Worm (Caenorhabditis elegans) whole organism, early embryonic: ENCODE measurements around the gene his-35.

Experiments used
- B0310.2 ChIP-seq: sonication (generic microtip); optimal IDR thresholded peaks from 2 replicates; lab custom pipeline; 2016; ENCODE audit warnings: mild to moderate bottlenecking, missing genetic modification characterization, missing compliant biosample characterization
- F13C5.2 ChIP-seq: sonication (generic microtip); optimal IDR thresholded peaks from 2 replicates; lab custom pipeline; 2017; ENCODE audit warnings: mild to moderate bottlenecking, missing genetic modification characterization, inconsistent platforms, missing compliant biosample characterization
- aly-1 ChIP-seq: sonication (generic microtip); optimal IDR thresholded peaks from 2 replicates; lab custom pipeline; 2016; ENCODE audit warnings: missing genetic modification characterization, missing compliant biosample characterization
- ama-1 ChIP-seq: fragments of 150-350 bp; optimal IDR thresholded peaks from 2 replicates; lab custom pipeline; 2014
- ceh-13 ChIP-seq: fragments of 200-800 bp; sonication (Bioruptor generic); optimal IDR thresholded peaks from 2 replicates; lab custom pipeline; 2018; ENCODE audit warnings: mild to moderate bottlenecking, missing genetic modification characterization, missing compliant biosample characterization
- ceh-36 ChIP-seq: sonication (generic microtip); optimal IDR thresholded peaks from 2 replicates; lab custom pipeline; 2016; ENCODE audit warnings: missing genetic modification characterization, inconsistent platforms, missing compliant biosample characterization
- ets-7 ChIP-seq: sonication (generic microtip); optimal IDR thresholded peaks from 2 replicates; lab custom pipeline; 2016; ENCODE audit warnings: missing genotype, missing genetic modification characterization, missing compliant biosample characterization
- flt-1 ChIP-seq: fragments of 200-800 bp; sonication (Bioruptor generic); IDR thresholded peaks from 2 replicates; pipeline ENCODE4 v1.3.6; 2022; ENCODE audit warnings: missing genetic modification characterization, missing compliant biosample characterization
- hmbx-1 ChIP-seq: sonication (generic microtip); optimal IDR thresholded peaks from 2 replicates; lab custom pipeline; 2016; ENCODE audit warnings: mild to moderate bottlenecking, missing genetic modification characterization, missing compliant biosample characterization
- hmg-4 ChIP-seq: fragments of 200-800 bp; sonication (Bioruptor generic); optimal IDR thresholded peaks from 2 replicates; lab custom pipeline; 2018; ENCODE audit warnings: mild to moderate bottlenecking, missing genetic modification characterization, missing compliant biosample characterization
- hnd-1 ChIP-seq: sonication (generic microtip); optimal IDR thresholded peaks from 2 replicates; lab custom pipeline; 2016; ENCODE audit warnings: missing genetic modification characterization, missing compliant biosample characterization
- pes-1 ChIP-seq: fragments of 200-800 bp; sonication (Bioruptor generic); IDR thresholded peaks from 2 replicates; pipeline ENCODE4 v1.3.6; 2022; ENCODE audit warnings: missing genetic modification reagents, missing genetic modification characterization, missing compliant biosample characterization
- scrt-1 ChIP-seq: fragments of 200-800 bp; sonication (Bioruptor generic); IDR thresholded peaks from 2 replicates; pipeline ENCODE4 v1.3.6; 2022; ENCODE audit warnings: missing genetic modification characterization, missing compliant biosample characterization
- sea-1 ChIP-seq: fragments of 200-800 bp; sonication (Bioruptor generic); conservative IDR thresholded peaks from 2 replicates; pipeline ENCODE4 v1.3.6; 2022; ENCODE audit warnings: missing genetic modification characterization, missing compliant biosample characterization
- tbx-11 ChIP-seq: fragments of 200-800 bp; sonication (Bioruptor generic); IDR thresholded peaks from 2 replicates; pipeline ENCODE4 v1.3.6; 2022; ENCODE audit warnings: missing genetic modification characterization, missing compliant biosample characterization
- tbx-37 ChIP-seq: fragments of 200-800 bp; sonication (Bioruptor generic); conservative IDR thresholded peaks from 2 replicates; pipeline ENCODE4 v1.3.6; 2022; ENCODE audit warnings: missing genetic modification reagents, missing genetic modification characterization, missing compliant biosample characterization
- tra-4 ChIP-seq: sonication (generic microtip); optimal IDR thresholded peaks from 2 replicates; lab custom pipeline; 2017; ENCODE audit warnings: missing genetic modification characterization, missing compliant biosample characterization

his-35 gene

ce11 chrV:9534621-9535020, 10.5 kb downstream of the his-35 start, which contains the start of gene tag-329:
Gene tag-329 (plus strand): TSS chrV:9534921.
- no peak for TF ChIP-seq tbx-37 (GFP tag; lab: Robert Waterston, UW)
- TF ChIP-seq pes-1 (GFP tag; lab: Robert Waterston, UW), result no peak
- TF ChIP-seq hmg-4, result no peak
- TF ChIP-seq flt-1 (GFP tag; lab: Robert Waterston, UW), result no peak
- TF ChIP-seq tbx-11, result no peak

ce11 chrV:9531477-9531876, 13.6 kb downstream of the his-35 start, which contains the start of the genes C50F4.10 and pfk-1.2:
Gene C50F4.10 (minus strand): TSS chrV:9531577.
Gene pfk-1.2 (plus strand): TSS chrV:9531801.
- no peak for TF ChIP-seq hnd-1 (tag; lab: Kevin White, UChicago)
- no peak for TF ChIP-seq ceh-13 (GFP tag; lab: Kevin White, UChicago)
- no peak for TF ChIP-seq ama-1 (lab: Kevin White, UChicago)
- no peak for TF ChIP-seq tra-4 (tag; lab: Kevin White, UChicago)
- TF ChIP-seq hmbx-1 (tag; lab: Kevin White, UChicago), result no peak
- TF ChIP-seq hmg-4, result no peak
- no peak for TF ChIP-seq aly-1 (tag; lab: Kevin White, UChicago)

- TF ChIP-seq ama-1 (lab: Kevin White, UChicago) (no peak), ceh-36 (tag; lab: Kevin White, UChicago) (no peak), F13C5.2 (tag; lab: Kevin White, UChicago) (no peak), pes-1 (GFP tag; lab: Robert Waterston, UW) (no peak), flt-1 (GFP tag; lab: Robert Waterston, UW) (no peak), ets-7 (tag; lab: Kevin White, UChicago) (no peak), hmbx-1 (tag; lab: Kevin White, UChicago) (no peak), ceh-13 (GFP tag; lab: Kevin White, UChicago) (no peak), aly-1 (tag; lab: Kevin White, UChicago) (no peak), scrt-1 (GFP tag; lab: Robert Waterston, UW) (no peak), hnd-1 (tag; lab: Kevin White, UChicago) (no peak), tbx-37 (GFP tag; lab: Robert Waterston, UW) (no peak), B0310.2 (no peak), hmg-4 (no peak), tbx-11 (no peak), sea-1 (GFP tag; lab: Robert Waterston, UW) (no peak), tra-4 (tag; lab: Kevin White, UChicago) (no peak)
Observed at ce11 chrV:9527984-9528383, 17.1 kb downstream of the his-35 start.

- TF ChIP-seq aly-1 (tag; lab: Kevin White, UChicago), result no peak
- TF ChIP-seq pes-1 (GFP tag; lab: Robert Waterston, UW), result no peak
- TF ChIP-seq scrt-1 (GFP tag; lab: Robert Waterston, UW), result no peak
- TF ChIP-seq hnd-1 (tag; lab: Kevin White, UChicago), result no peak
- no peak for TF ChIP-seq ceh-36 (tag; lab: Kevin White, UChicago)
- TF ChIP-seq hmbx-1 (tag; lab: Kevin White, UChicago), result no peak
- no peak for TF ChIP-seq F13C5.2 (tag; lab: Kevin White, UChicago)
- TF ChIP-seq ets-7 (tag; lab: Kevin White, UChicago), result no peak
- TF ChIP-seq tra-4 (tag; lab: Kevin White, UChicago), result no peak
Observed at ce11 chrV:9527337-9527736, 17.8 kb downstream of the his-35 start.

- TF ChIP-seq ceh-36 (tag; lab: Kevin White, UChicago) (no peak), aly-1 (tag; lab: Kevin White, UChicago) (no peak), hmg-4 (no peak), tbx-11 (no peak), pes-1 (GFP tag; lab: Robert Waterston, UW) (no peak)
Observed at ce11 chrV:9526470-9526869, 18.6 kb downstream of the his-35 start, which contains the start of gene C50F4.1. Gene C50F4.1 (plus strand): TSS chrV:9526793.

ce11 chrV:9524099-9524498, 21.0 kb downstream of the his-35 start, which contains the start of gene C50F4.9:
Gene C50F4.9 (minus strand): TSS chrV:9524199.
- TF ChIP-seq tra-4 (tag; lab: Kevin White, UChicago) (no peak), tbx-37 (GFP tag; lab: Robert Waterston, UW) (no peak), F13C5.2 (tag; lab: Kevin White, UChicago) (no peak), aly-1 (tag; lab: Kevin White, UChicago) (no peak), pes-1 (GFP tag; lab: Robert Waterston, UW) (no peak), hnd-1 (tag; lab: Kevin White, UChicago) (no peak), scrt-1 (GFP tag; lab: Robert Waterston, UW) (no peak), hmbx-1 (tag; lab: Kevin White, UChicago) (no peak), ceh-36 (tag; lab: Kevin White, UChicago) (no peak), flt-1 (GFP tag; lab: Robert Waterston, UW) (no peak)

ce11 chrV:9521697-9522096, 23.4 kb downstream of the his-35 start:
- no peak for TF ChIP-seq sea-1 (GFP tag; lab: Robert Waterston, UW)
- no peak for TF ChIP-seq ets-7 (tag; lab: Kevin White, UChicago)
- TF ChIP-seq scrt-1 (GFP tag; lab: Robert Waterston, UW), result no peak
- no peak for TF ChIP-seq hmg-4
- no peak for TF ChIP-seq hnd-1 (tag; lab: Kevin White, UChicago)
- no peak for TF ChIP-seq tra-4 (tag; lab: Kevin White, UChicago)
- no peak for TF ChIP-seq ceh-13 (GFP tag; lab: Kevin White, UChicago)
- no peak for TF ChIP-seq hmbx-1 (tag; lab: Kevin White, UChicago)
- TF ChIP-seq aly-1 (tag; lab: Kevin White, UChicago), result no peak

- TF ChIP-seq hmg-4 (no peak), ceh-13 (GFP tag; lab: Kevin White, UChicago) (no peak), hmbx-1 (tag; lab: Kevin White, UChicago) (no peak)
Observed at ce11 chrV:9518832-9519231, 26.3 kb downstream of the his-35 start, which contains the start of gene C50F4.8. Gene C50F4.8 (minus strand): TSS chrV:9518859.
